Worm (Caenorhabditis elegans) whole organism, L4 larva: Measurements from ENCODE around the gene Y51H7C.1.

Experiments used
- F26F4.8 ChIP-seq: fragments of 200-800 bp; sonication (Bioruptor generic); conservative IDR thresholded peaks from 2 replicates; pipeline ENCODE4 v1.3.6; 2022; ENCODE audit warnings: missing genetic modification characterization, missing compliant biosample characterization
- F37D6.2 ChIP-seq: sonication (generic microtip); optimal IDR thresholded peaks from 2 replicates; lab custom pipeline; 2016; ENCODE audit warnings: mild to moderate bottlenecking, missing genetic modification characterization, missing compliant biosample characterization
- F44E2.7 ChIP-seq: fragments of 200-800 bp; sonication (Bioruptor generic); IDR thresholded peaks from 2 replicates; pipeline ENCODE4 v2.1.2; 2022; ENCODE audit warnings: missing genetic modification characterization, missing compliant biosample characterization
- R02D3.7 ChIP-seq: fragments of 150-350 bp; sonication (generic microtip); optimal IDR thresholded peaks from 3 replicates; lab custom pipeline; 2014; ENCODE audit warnings: missing biosample characterization, missing genetic modification characterization
- T26A8.4 ChIP-seq: fragments of 200-800 bp; sonication (Bioruptor generic); IDR thresholded peaks from 2 replicates; pipeline ENCODE4 v1.3.6; 2022; ENCODE audit warnings: missing genetic modification characterization, missing compliant biosample characterization
- Y48G9A.11 ChIP-seq: fragments of 200-800 bp; sonication (Bioruptor generic); IDR thresholded peaks from 2 replicates; pipeline ENCODE4 v1.3.6; 2022; ENCODE audit warnings: missing genetic modification reagents, missing genetic modification characterization, missing compliant biosample characterization
- Y5F2A.4 ChIP-seq: fragments of 200-800 bp; sonication (Bioruptor generic); optimal IDR thresholded peaks from 2 replicates; lab custom pipeline; 2018; ENCODE audit warnings: mild to moderate bottlenecking, missing genetic modification characterization, missing compliant biosample characterization
- ZK546.5 ChIP-seq, 2 experiments: sonication (generic microtip); optimal IDR thresholded peaks; 2 replicates each; lab custom pipeline; 2017; ENCODE audit warnings: missing biosample characterization in 2 of 2, missing genetic modification characterization in 2 of 2
- daf-16 ChIP-seq, 3 experiments: sonication (generic microtip); optimal IDR thresholded peaks; 2 replicates each; lab custom pipeline; 2016 to 2017; ENCODE audit warnings: missing genetic modification characterization in 3 of 3, missing genetic modification reagents in 3 of 3, mild to moderate bottlenecking in 2 of 3, missing compliant biosample characterization in 2 of 3, missing biosample characterization in 1 of 3, moderate library complexity in 1 of 3
- duxl-1 ChIP-seq: sonication (generic microtip); optimal IDR thresholded peaks from 2 replicates; lab custom pipeline; 2016; ENCODE audit warnings: mild to moderate bottlenecking, missing genetic modification characterization, moderate library complexity, missing compliant biosample characterization; ENCODE audit not compliant: poor library complexity
- dve-1 ChIP-seq: sonication (generic microtip); optimal IDR thresholded peaks from 2 replicates; lab custom pipeline; 2017; ENCODE audit warnings: antibody characterized with exemption, mild to moderate bottlenecking, missing genetic modification characterization, missing compliant biosample characterization; ENCODE audit not compliant: insufficient read depth
- gei-8 ChIP-seq: fragments of 200-800 bp; sonication (Bioruptor generic); optimal IDR thresholded peaks from 2 replicates; lab custom pipeline; 2018; ENCODE audit warnings: mild to moderate bottlenecking, missing genetic modification characterization, missing compliant biosample characterization
- hif-1 ChIP-seq, 2 experiments: sonication (generic microtip); optimal IDR thresholded peaks; 2 replicates each; lab custom pipeline; 2016 to 2017; ENCODE audit warnings: missing compliant biosample characterization in 2 of 2, missing genetic modification characterization in 2 of 2, missing genetic modification reagents in 2 of 2, missing genotype in 2 of 2, mild to moderate bottlenecking in 1 of 2
- lin-13 ChIP-seq: fragments of 150-350 bp; optimal IDR thresholded peaks from 2 replicates; lab custom pipeline; 2014; ENCODE audit warnings: missing biosample characterization, missing genetic modification reagents, missing genetic modification characterization
- lin-15B ChIP-seq: fragments of 150-350 bp; sonication (generic microtip); optimal IDR thresholded peaks from 3 replicates; lab custom pipeline; 2014; ENCODE audit warnings: missing biosample characterization, missing genetic modification characterization
- lin-29 ChIP-seq: fragments of 200-800 bp; sonication (Bioruptor generic); IDR thresholded peaks from 2 replicates; pipeline ENCODE4 v1.3.6; 2022; ENCODE audit warnings: missing genetic modification reagents, missing genetic modification characterization, missing compliant biosample characterization
- lin-38 ChIP-seq: fragments of 200-800 bp; sonication (Bioruptor generic); IDR thresholded peaks from 2 replicates; pipeline ENCODE4 v1.3.6; 2022; ENCODE audit warnings: missing genetic modification reagents, missing genetic modification characterization, missing compliant biosample characterization
- lsy-2 ChIP-seq, 2 experiments: fragments of 150-350 bp in 1 of 2; sonication (generic microtip) in 1 of 2; optimal IDR thresholded peaks; 2 replicates each; lab custom pipeline; 2014 to 2017; ENCODE audit warnings: missing biosample characterization in 2 of 2, missing genetic modification characterization in 2 of 2
- madf-9 ChIP-seq: fragments of 200-800 bp; sonication (Bioruptor generic); conservative IDR thresholded peaks from 2 replicates; pipeline ENCODE4 v1.3.6; 2022; ENCODE audit warnings: missing genetic modification reagents, missing genetic modification characterization, missing compliant biosample characterization
- mdt-29 ChIP-seq: fragments of 200-800 bp; sonication (Bioruptor generic); IDR thresholded peaks from 2 replicates; pipeline ENCODE4 v1.3.6; 2022; ENCODE audit warnings: missing genetic modification reagents, missing genetic modification characterization, missing compliant biosample characterization
- nhr-10 ChIP-seq: fragments of 150-350 bp; optimal IDR thresholded peaks from 2 replicates; lab custom pipeline; 2014; ENCODE audit warnings: missing biosample characterization, missing genetic modification characterization
- nhr-28 ChIP-seq: fragments of 150-350 bp; optimal IDR thresholded peaks from 2 replicates; lab custom pipeline; 2014; ENCODE audit warnings: missing biosample characterization, missing genetic modification characterization
- pha-4 ChIP-seq, 2 experiments: fragments of 150-350 bp in 1 of 2; fragments of 200-800 bp in 1 of 2; sonication (Bioruptor generic) in 1 of 2; IDR thresholded peaks in 1 of 2; optimal IDR thresholded peaks in 1 of 2; 2 replicates each; pipeline versions ENCODE4 v1.3.6 to Lab custom; 2014 to 2022; ENCODE audit warnings: missing genetic modification characterization in 2 of 2, missing genetic modification reagents in 2 of 2, missing biosample characterization in 1 of 2, missing compliant biosample characterization in 1 of 2
- set-16 ChIP-seq: fragments of 200-800 bp; sonication (Bioruptor generic); IDR thresholded peaks from 2 replicates; pipeline ENCODE4 v1.3.6; 2022; ENCODE audit warnings: missing genetic modification reagents, missing genetic modification characterization, missing compliant biosample characterization
- snpc-1.2 ChIP-seq: fragments of 200-800 bp; sonication (Bioruptor generic); IDR thresholded peaks from 2 replicates; pipeline ENCODE4 v1.3.6; 2022; ENCODE audit warnings: missing genetic modification reagents, missing genetic modification characterization, missing compliant biosample characterization
- unc-62 ChIP-seq, 3 experiments: fragments of 150-350 bp in 1 of 3; sonication (generic microtip); optimal IDR thresholded peaks in 2 of 3; peaks in 1 of 3; 1 replicate in 1 of 3; 2 replicates in 2 of 3; lab custom pipeline; 2014 to 2017; ENCODE audit warnings: missing biosample characterization in 3 of 3, missing genetic modification characterization in 3 of 3, missing genetic modification reagents in 3 of 3, missing genotype in 1 of 3
- zag-1 ChIP-seq: fragments of 150-350 bp; optimal IDR thresholded peaks from 2 replicates; lab custom pipeline; 2014; ENCODE audit warnings: missing biosample characterization, missing genetic modification characterization
- zfp-3 ChIP-seq: fragments of 200-800 bp; sonication (Bioruptor generic); conservative IDR thresholded peaks from 2 replicates; pipeline ENCODE4 v1.3.6; 2022; ENCODE audit warnings: missing genetic modification reagents, missing genetic modification characterization, missing compliant biosample characterization
- zip-11 ChIP-seq: fragments of 200-800 bp; sonication (Bioruptor generic); IDR thresholded peaks from 2 replicates; pipeline ENCODE4 v1.3.6; 2022; ENCODE audit warnings: missing genetic modification characterization, missing compliant biosample characterization
- ztf-7 ChIP-seq: fragments of 150-350 bp; optimal IDR thresholded peaks from 2 replicates; lab custom pipeline; 2014; ENCODE audit warnings: missing biosample characterization, missing genetic modification characterization

Y51H7C.1 gene

DNA sequence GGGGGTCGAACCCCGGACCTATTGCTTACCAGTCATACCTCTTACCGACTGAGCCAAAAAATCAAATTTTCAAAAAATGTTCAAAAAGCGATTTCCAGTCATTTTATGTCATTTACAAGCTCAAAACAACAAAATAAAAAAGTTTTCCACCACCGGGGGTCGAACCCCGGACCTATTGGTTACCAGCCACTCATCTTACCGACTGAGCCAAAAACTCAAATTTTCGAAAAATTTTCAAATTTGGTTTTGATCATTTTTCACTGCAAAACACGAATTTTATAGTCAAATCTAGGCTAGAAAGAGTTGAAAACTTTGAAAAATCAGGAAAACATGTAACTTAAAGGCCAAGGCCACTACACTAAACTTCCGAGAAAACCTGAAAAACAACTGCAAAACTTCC, 8.5 kb downstream of the Y51H7C.1 start:
- TF ChIP-seq dve-1 (tag; lab: Kevin White, UChicago) (no peak), nhr-10 (tag; lab: Kevin White, UChicago) (no peak), nhr-28 (no peak), Y5F2A.4 (GFP tag; lab: Kevin White, UChicago) (no peak), zfp-3 (GFP tag; lab: Robert Waterston, UW) (no peak), mdt-29 (GFP tag; lab: Robert Waterston, UW) (no peak), T26A8.4 (GFP tag; lab: Robert Waterston, UW) (no peak), zip-11 (no peak), Y48G9A.11 (GFP tag; lab: Robert Waterston, UW) (no peak), hif-1 (tag; optimal IDR thresholded peaks at IDR 0.05; lab: Kevin White, UChicago) (no peak), ztf-7 (tag; lab: Kevin White, UChicago) (no peak), lin-15B (tag; lab: Kevin White, UChicago) (no peak), daf-16 (GFP tag; optimal IDR thresholded peaks at IDR 0.05; lab: Kevin White, UChicago) (no peak), daf-16 (tag; optimal IDR thresholded peaks at IDR 0.05; lab: Kevin White, UChicago) (no peak), unc-62 (GFP tag; optimal IDR thresholded peaks at IDR 0.05 in 1 of 2; lab: Kevin White, UChicago) (no peak), unc-62 (tag; optimal IDR thresholded peaks at IDR 0.05; lab: Kevin White, UChicago) (no peak), R02D3.7 (no peak), F26F4.8 (no peak), pha-4 (GFP tag; IDR thresholded peaks at IDR 0.05; lab: Robert Waterston, UW) (no peak), pha-4 (tag; optimal IDR thresholded peaks at IDR 0.05; lab: Kevin White, UChicago) (no peak)
- TF ChIP-seq, all 104 proteins: peak for 0

DNA sequence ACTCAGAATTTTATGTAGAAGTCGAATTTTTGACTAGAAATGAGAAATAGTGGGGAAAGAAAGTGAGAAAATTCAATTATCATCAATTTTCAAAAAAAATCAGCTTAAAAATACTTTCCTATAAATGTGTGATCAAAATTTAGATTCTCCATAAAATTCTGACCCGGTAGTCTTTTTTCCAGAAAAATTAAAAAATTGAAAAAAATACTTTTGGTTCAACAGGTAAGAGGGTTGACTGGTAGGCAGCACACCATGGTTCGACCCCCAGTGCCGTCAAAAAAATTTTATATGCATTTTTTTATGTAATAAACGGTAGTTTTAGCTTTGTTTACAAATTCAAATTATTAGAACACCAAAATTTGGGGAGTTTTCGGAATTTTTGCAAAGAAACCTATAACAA, 9.8 kb downstream of the Y51H7C.1 start:
- 0 out of 2 replicates have a peak, but pooled peaks have one; percentile 9 for TF ChIP-seq pha-4 (GFP tag; IDR thresholded peaks at IDR 0.05; lab: Robert Waterston, UW)
- no peak for TF ChIP-seq pha-4 (tag; optimal IDR thresholded peaks at IDR 0.05; lab: Kevin White, UChicago)
- TF ChIP-seq F44E2.7: no peak
- TF ChIP-seq lin-38: 0 out of 2 replicates have a peak, but pooled peaks have one; percentile 17

DNA sequence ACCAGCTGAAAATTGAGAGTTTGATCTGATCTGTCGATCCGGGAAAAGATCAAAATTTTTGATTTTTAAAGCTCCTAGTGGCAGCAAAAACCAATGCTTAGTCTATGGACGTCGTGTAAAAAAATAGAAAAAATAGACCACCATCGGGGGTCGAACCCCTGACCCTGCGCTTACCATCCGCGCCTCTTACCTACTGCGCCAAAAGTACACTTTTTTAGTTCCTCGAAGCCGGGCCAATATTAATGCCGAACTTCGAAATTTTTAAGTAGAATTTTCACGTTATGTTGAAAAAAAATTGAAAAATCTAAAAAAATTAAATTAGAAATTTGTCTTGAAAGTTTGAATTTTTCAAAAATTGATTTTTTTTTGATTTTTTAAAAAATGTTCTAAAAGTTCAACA, 10.4 kb downstream of the Y51H7C.1 start:
- TF ChIP-seq unc-62 (GFP tag; optimal IDR thresholded peaks at IDR 0.05 in 1 of 2; lab: Kevin White, UChicago) (peak in 1 of 2 experiments; percentile 17), unc-62 (tag; optimal IDR thresholded peaks at IDR 0.05; lab: Kevin White, UChicago) (no peak), snpc-1.2 (GFP tag; lab: Robert Waterston, UW) (0 out of 2 replicates have a peak, but pooled peaks have one; percentile 30), madf-9 (no peak)

DNA sequence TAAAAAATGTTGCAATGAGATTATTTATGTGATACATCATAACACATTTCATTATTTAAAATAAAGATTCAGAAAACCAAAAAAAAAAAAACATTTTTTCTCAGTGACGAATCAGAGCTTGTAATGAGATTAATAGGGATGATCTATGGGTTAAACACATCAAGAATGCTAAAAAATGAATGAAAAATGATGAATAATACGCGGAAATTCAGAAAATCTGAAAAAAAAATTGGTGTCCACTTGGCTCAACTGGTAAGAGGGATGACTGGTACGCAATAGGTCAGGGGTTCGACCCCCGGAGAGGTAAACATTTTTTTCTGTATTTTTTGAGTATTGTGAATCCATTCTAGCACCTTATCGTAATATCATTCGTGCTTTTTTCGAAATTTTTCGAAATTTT, 11.0 kb downstream of the Y51H7C.1 start:
- TF ChIP-seq R02D3.7 (no peak), lin-13 (GFP tag; lab: Kevin White, UChicago) (no peak), duxl-1 (no peak), set-16 (GFP tag; lab: Robert Waterston, UW) (no peak), lsy-2 (tag; optimal IDR thresholded peaks at IDR 0.05; lab: Kevin White, UChicago) (no peak), ZK546.5 (tag; optimal IDR thresholded peaks at IDR 0.05; lab: Kevin White, UChicago) (no peak), daf-16 (GFP tag; optimal IDR thresholded peaks at IDR 0.05; lab: Kevin White, UChicago) (no peak), daf-16 (tag; optimal IDR thresholded peaks at IDR 0.05; lab: Kevin White, UChicago) (no peak), gei-8 (no peak), lin-38 (no peak)

ce11 chrII:1481660-1482059, 14.1 kb downstream of the Y51H7C.1 start:
- TF ChIP-seq lin-29 (GFP tag; lab: Robert Waterston, UW) (no peak), F37D6.2 (no peak), zag-1 (tag; lab: Kevin White, UChicago) (no peak), ZK546.5 (tag; optimal IDR thresholded peaks at IDR 0.05; lab: Kevin White, UChicago) (no peak)
- TF ChIP-seq, all 104 proteins: peak for 0
